Worm (Caenorhabditis elegans) whole organism, young adult: ENCODE measurements around the gene hipr-1.

Source experiments
- C06A6.2 ChIP-seq: fragments of 200-800 bp; sonication (Bioruptor generic); conservative IDR thresholded peaks from 2 replicates; pipeline ENCODE4 v1.3.6; 2022; ENCODE audit warnings: missing genetic modification characterization, missing compliant biosample characterization
- F22D6.2 ChIP-seq: sonication (generic microtip); optimal IDR thresholded peaks from 2 replicates; lab custom pipeline; 2016; ENCODE audit warnings: mild to moderate bottlenecking, missing genetic modification characterization, missing compliant biosample characterization
- F55B11.4 ChIP-seq: sonication (generic microtip); optimal IDR thresholded peaks from 2 replicates; lab custom pipeline; 2016; ENCODE audit warnings: missing compliant biosample characterization, missing genetic modification characterization, borderline replicate concordance; ENCODE audit not compliant: insufficient read depth
- K11D2.4 ChIP-seq: fragments of 200-800 bp; sonication (Bioruptor generic); IDR thresholded peaks from 2 replicates; pipeline ENCODE4 v1.3.6; 2022; ENCODE audit warnings: missing genetic modification reagents, missing genetic modification characterization, missing compliant biosample characterization
- K12H6.12 ChIP-seq: fragments of 200-800 bp; sonication (Bioruptor generic); optimal IDR thresholded peaks from 2 replicates; lab custom pipeline; 2018; ENCODE audit warnings: mild to moderate bottlenecking, missing genetic modification characterization, missing compliant biosample characterization
- Y53G8AR.9 ChIP-seq: fragments of 200-800 bp; sonication (Bioruptor generic); conservative IDR thresholded peaks from 2 replicates; pipeline ENCODE4 v1.3.6; 2022; ENCODE audit warnings: missing genetic modification reagents, missing genetic modification characterization, missing compliant biosample characterization
- ZK185.1 ChIP-seq: sonication (generic microtip); optimal IDR thresholded peaks from 2 replicates; lab custom pipeline; 2016; ENCODE audit warnings: mild to moderate bottlenecking, missing genetic modification characterization, missing compliant biosample characterization; ENCODE audit not compliant: poor library complexity, severe bottlenecking
- akir-1 ChIP-seq: fragments of 200-800 bp; sonication (Bioruptor generic); optimal IDR thresholded peaks from 2 replicates; lab custom pipeline; 2018; ENCODE audit warnings: mild to moderate bottlenecking, missing genetic modification characterization, moderate library complexity, missing compliant biosample characterization
- attf-3 ChIP-seq: fragments of 200-800 bp; sonication (Bioruptor generic); conservative IDR thresholded peaks from 2 replicates; pipeline ENCODE4 v1.3.6; 2022; ENCODE audit warnings: missing genetic modification reagents, missing genetic modification characterization, missing compliant biosample characterization
- attf-5 ChIP-seq: fragments of 200-800 bp; sonication (Bioruptor generic); optimal IDR thresholded peaks from 2 replicates; lab custom pipeline; 2018; ENCODE audit warnings: mild to moderate bottlenecking, missing genetic modification characterization, missing compliant biosample characterization
- attf-6 ChIP-seq: fragments of 200-800 bp; sonication (Bioruptor generic); IDR thresholded peaks from 2 replicates; pipeline ENCODE4 v1.3.6; 2022; ENCODE audit warnings: missing genetic modification reagents, missing genetic modification characterization, missing compliant biosample characterization
- cebp-1 ChIP-seq, 2 experiments: fragments of 200-800 bp in 1 of 2; sonication (Bioruptor generic) in 1 of 2; sonication (generic microtip) in 1 of 2; IDR thresholded peaks in 1 of 2; optimal IDR thresholded peaks in 1 of 2; 2 replicates each; pipeline versions ENCODE4 v1.3.6 to Lab custom; 2017 to 2022; ENCODE audit warnings: missing compliant biosample characterization in 2 of 2, missing genetic modification characterization in 2 of 2, mild to moderate bottlenecking in 1 of 2, missing genetic modification reagents in 1 of 2, moderate library complexity in 1 of 2
- ceh-79 ChIP-seq: sonication (generic microtip); optimal IDR thresholded peaks from 2 replicates; lab custom pipeline; 2017; ENCODE audit warnings: mild to moderate bottlenecking, missing genetic modification characterization, missing compliant biosample characterization
- die-1 ChIP-seq: sonication (generic microtip); optimal IDR thresholded peaks from 2 replicates; lab custom pipeline; 2016; ENCODE audit warnings: missing genotype, mild to moderate bottlenecking, missing genetic modification characterization, missing compliant biosample characterization
- dox-1 ChIP-seq: fragments of 200-800 bp; sonication (Bioruptor generic); IDR thresholded peaks from 2 replicates; pipeline ENCODE4 v1.3.6; 2022; ENCODE audit warnings: missing genetic modification reagents, missing genetic modification characterization, missing compliant biosample characterization
- hmg-1.2 ChIP-seq: fragments of 200-800 bp; sonication (Bioruptor generic); IDR thresholded peaks from 2 replicates; pipeline ENCODE4 v1.3.6; 2022; ENCODE audit warnings: missing genetic modification reagents, missing genetic modification characterization, missing compliant biosample characterization
- lin-26 ChIP-seq: fragments of 200-800 bp; sonication (Bioruptor generic); IDR thresholded peaks from 2 replicates; pipeline ENCODE4 v1.3.6; 2022; ENCODE audit warnings: missing genetic modification reagents, missing genetic modification characterization, missing compliant biosample characterization
- lin-40 ChIP-seq: sonication (generic microtip); optimal IDR thresholded peaks from 2 replicates; lab custom pipeline; 2016; ENCODE audit warnings: missing genetic modification characterization, mild to moderate bottlenecking, missing compliant biosample characterization, missing genotype, missing genetic modification reagents
- lin-54 ChIP-seq: fragments of 200-800 bp; sonication (Bioruptor generic); optimal IDR thresholded peaks from 2 replicates; lab custom pipeline; 2018; ENCODE audit warnings: mild to moderate bottlenecking, missing genetic modification characterization, missing compliant biosample characterization
- lsy-27 ChIP-seq: sonication (generic microtip); optimal IDR thresholded peaks from 2 replicates; lab custom pipeline; 2017; ENCODE audit warnings: missing genetic modification characterization, mild to moderate bottlenecking, missing compliant biosample characterization, antibody characterized with exemption, missing genotype, borderline replicate concordance; ENCODE audit not compliant: insufficient read depth
- madf-3 ChIP-seq: fragments of 200-800 bp; sonication (Bioruptor generic); IDR thresholded peaks from 2 replicates; pipeline ENCODE4 v1.3.6; 2022; ENCODE audit warnings: missing genetic modification reagents, missing genetic modification characterization, missing compliant biosample characterization
- madf-6 ChIP-seq: fragments of 200-800 bp; sonication (Bioruptor generic); IDR thresholded peaks from 2 replicates; pipeline ENCODE4 v1.3.6; 2022; ENCODE audit warnings: missing genetic modification reagents, missing genetic modification characterization, missing compliant biosample characterization
- mxl-1 ChIP-seq: sonication (generic microtip); optimal IDR thresholded peaks from 2 replicates; lab custom pipeline; 2016; ENCODE audit warnings: missing genetic modification characterization, missing compliant biosample characterization
- nhr-80 ChIP-seq: sonication (generic microtip); optimal IDR thresholded peaks from 2 replicates; lab custom pipeline; 2016; ENCODE audit warnings: missing genetic modification characterization, missing compliant biosample characterization
- pha-4 ChIP-seq: fragments of 150-350 bp; sonication (generic microtip); optimal IDR thresholded peaks from 2 replicates; lab custom pipeline; 2014; ENCODE audit warnings: missing biosample characterization, missing genetic modification reagents, missing genetic modification characterization
- rcor-1 ChIP-seq: fragments of 200-800 bp; sonication (Bioruptor generic); IDR thresholded peaks from 2 replicates; pipeline ENCODE4 v1.3.6; 2022; ENCODE audit warnings: missing genetic modification reagents, missing genetic modification characterization, missing compliant biosample characterization
- repo-1 ChIP-seq: sonication (generic microtip); optimal IDR thresholded peaks from 2 replicates; lab custom pipeline; 2017; ENCODE audit warnings: mild to moderate bottlenecking, missing genetic modification characterization, missing compliant biosample characterization
- rpc-1 ChIP-seq, 2 experiments: fragments of 150-350 bp in 1 of 2; sonication (generic microtip) in 1 of 2; optimal IDR thresholded peaks; 2 replicates each; lab custom pipeline; 2014 to 2018; ENCODE audit warnings: missing biosample characterization in 1 of 2, missing genetic modification characterization in 1 of 2, missing genetic modification reagents in 1 of 2, missing genotype in 1 of 2
- sdz-38 ChIP-seq: sonication (generic microtip); optimal IDR thresholded peaks from 2 replicates; lab custom pipeline; 2016; ENCODE audit warnings: missing genotype, missing genetic modification characterization, missing compliant biosample characterization
- snpc-4 ChIP-seq, 5 experiments: fragments of 150-350 bp in 1 of 5; sonication (generic microtip) in 4 of 5; optimal IDR thresholded peaks; 2 replicates each; lab custom pipeline; 2014 to 2018; ENCODE audit warnings: missing genetic modification characterization in 5 of 5, missing biosample characterization in 3 of 5, antibody characterized with exemption in 2 of 5, mild to moderate bottlenecking in 2 of 5, missing compliant biosample characterization in 2 of 5, missing genotype in 2 of 5, moderate library complexity in 2 of 5, missing genetic modification reagents in 1 of 5
- tbx-9 ChIP-seq: sonication (generic microtip); optimal IDR thresholded peaks from 2 replicates; lab custom pipeline; 2016; ENCODE audit warnings: borderline replicate concordance, missing genetic modification characterization, inconsistent platforms, missing compliant biosample characterization
- unc-62 ChIP-seq: fragments of 150-350 bp; optimal IDR thresholded peaks from 2 replicates; lab custom pipeline; 2014; ENCODE audit warnings: missing biosample characterization, missing genetic modification reagents, missing genetic modification characterization
- zfh-2 ChIP-seq: fragments of 200-800 bp; sonication (Bioruptor generic); conservative IDR thresholded peaks from 2 replicates; pipeline ENCODE4 v1.3.6; 2022; ENCODE audit warnings: missing genetic modification reagents, missing genetic modification characterization, missing compliant biosample characterization
- ztf-18 ChIP-seq: sonication (generic microtip); optimal IDR thresholded peaks from 2 replicates; lab custom pipeline; 2016; ENCODE audit warnings: missing genotype, mild to moderate bottlenecking, missing genetic modification characterization, missing compliant biosample characterization

hipr-1 gene

ce11 chrIII:8733667-8734066, 13.7 kb downstream of the hipr-1 start (continued):
- no peak for TF ChIP-seq die-1 (tag; lab: Kevin White, UChicago)
- TF ChIP-seq, all 124 proteins: peak for 5

- TF ChIP-seq lsy-27 (tag; lab: Kevin White, UChicago) (no peak), ceh-79 (tag; lab: Kevin White, UChicago) (no peak), lin-40 (tag; lab: Kevin White, UChicago) (peak; percentile 8), sdz-38 (no peak), madf-6 (GFP tag; lab: Robert Waterston, UW) (peak; percentile 41; the same call in 1 of the 2 replicates), Y53G8AR.9 (no peak), lin-54 (no peak), attf-3 (no peak), unc-62 (peak; percentile 69), madf-3 (GFP tag; lab: Robert Waterston, UW) (no peak), pha-4 (tag; lab: Kevin White, UChicago) (no peak), attf-5 (GFP tag; lab: Kevin White, UChicago) (no peak), K11D2.4 (GFP tag; lab: Robert Waterston, UW) (0 out of 2 replicates have a peak, but pooled peaks have one; percentile 58), mxl-1 (no peak), zfh-2 (no peak), lin-26 (GFP tag; lab: Robert Waterston, UW) (no peak), attf-6 (no peak), cebp-1 (GFP tag; IDR thresholded peaks at IDR 0.05; lab: Robert Waterston, UW) (no peak), cebp-1 (tag; optimal IDR thresholded peaks at IDR 0.05; lab: Kevin White, UChicago) (peak; percentile 55), nhr-80 (tag; lab: Kevin White, UChicago) (peak; percentile 66), hmg-1.2 (GFP tag; lab: Robert Waterston, UW) (peak; percentile 45), dox-1 (GFP tag; lab: Robert Waterston, UW) (peak; percentile 47; the same call in 1 of the 2 replicates), snpc-4 (GFP tag; optimal IDR thresholded peaks at IDR 0.05; lab: Kevin White, UChicago) (no peak), snpc-4 (tag; optimal IDR thresholded peaks at IDR 0.05; lab: Kevin White, UChicago) (peak in 1 of 4 experiments; percentile 1), F22D6.2 (tag; lab: Kevin White, UChicago) (peak; percentile 8), C06A6.2 (GFP tag; lab: Robert Waterston, UW) (0 out of 2 replicates have a peak, but pooled peaks have one; percentile 13), K12H6.12 (tag; lab: Kevin White, UChicago) (peak; percentile 25)
- TF ChIP-seq, all 124 proteins: peak for 12
Observed at ce11 chrIII:8734327-8734885, 14.4 kb downstream of the hipr-1 start.

- no peak for TF ChIP-seq tbx-9 (tag; lab: Kevin White, UChicago)
- 0 out of 2 replicates have a peak, but pooled peaks have one; percentile 10 for TF ChIP-seq madf-6 (GFP tag; lab: Robert Waterston, UW)
- no peak for TF ChIP-seq repo-1
Observed at ce11 chrIII:8737391-8737790, 17.4 kb downstream of the hipr-1 start.

ce11 chrIII:8738289-8738688, 18.3 kb downstream of the hipr-1 start:
- TF ChIP-seq rcor-1 (GFP tag; lab: Robert Waterston, UW) = no peak
- TF ChIP-seq Y53G8AR.9 = no peak
- no peak for TF ChIP-seq ztf-18 (tag; lab: Kevin White, UChicago)
- TF ChIP-seq rpc-1 (optimal IDR thresholded peaks at IDR 0.05; lab: Kevin White, UChicago) = no peak
- no peak for TF ChIP-seq rpc-1 (tag; optimal IDR thresholded peaks at IDR 0.05; lab: Kevin White, UChicago)
- no peak for TF ChIP-seq F55B11.4 (tag; lab: Kevin White, UChicago)
- TF ChIP-seq akir-1 (GFP tag; lab: Kevin White, UChicago) = no peak
- TF ChIP-seq ZK185.1 (tag; lab: Kevin White, UChicago) = no peak
- TF ChIP-seq, all 124 proteins: peak for 0
